ENCODE assay signal across 6 worm cellular contexts in the genomic region with DNA sequence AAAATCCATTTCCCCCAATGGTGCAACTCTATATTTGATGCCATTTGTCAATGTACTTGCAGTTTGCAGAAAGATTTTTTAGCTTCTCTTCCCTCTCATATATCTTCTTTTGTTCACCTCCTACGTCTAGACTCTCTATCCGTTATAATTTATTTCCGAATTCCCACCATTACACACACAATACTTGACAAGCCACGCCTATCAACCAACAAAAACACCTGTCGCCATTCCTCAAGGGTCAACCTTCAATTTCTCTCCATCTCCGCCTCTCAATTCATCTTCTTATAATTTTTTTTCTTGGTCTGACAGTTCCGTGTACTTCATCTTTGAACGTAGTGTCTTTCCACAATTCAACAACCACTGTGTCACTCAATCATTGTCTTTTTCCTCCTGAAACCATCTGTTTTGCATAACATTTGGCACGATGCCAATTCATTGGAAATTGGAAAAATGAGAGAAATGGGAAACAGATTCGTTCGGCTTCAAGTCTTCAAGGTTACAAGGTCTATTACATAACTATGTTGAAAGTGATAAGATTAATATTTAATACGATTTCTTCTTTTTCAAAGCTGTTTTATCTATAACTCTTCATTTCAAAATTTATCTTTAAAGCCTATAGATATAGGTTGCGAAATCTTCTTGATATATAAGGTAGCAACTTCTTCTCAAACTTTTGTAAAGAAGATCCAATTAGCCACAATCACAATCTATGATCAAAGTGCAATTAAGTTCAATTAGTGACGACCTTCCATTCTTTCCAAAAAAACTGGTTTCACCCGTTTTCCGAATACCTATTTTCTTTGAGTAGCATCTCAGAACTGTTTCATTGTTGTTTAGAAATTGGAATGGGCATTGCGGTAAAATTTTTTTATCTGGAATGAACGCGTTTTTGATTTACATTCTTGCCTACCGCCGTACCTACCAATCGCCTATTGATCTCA.
TF ChIP-seq lines count a peak whose summit lies in the region.

No protein-coding gene starts in this region.

TF ChIP-seq in whole organism, L1 larva, 84 proteins besides CTCF, POLR2A, EP300 and RAD21 (continues in another document):
- TF ChIP-seq fkh-4 (tag; optimal IDR thresholded peaks at IDR 0.05; lab: Kevin White, UChicago; ENCODE audit: borderline replicate concordance) = peak; percentile 96
- no peak for TF ChIP-seq nhr-20 (tag; optimal IDR thresholded peaks at IDR 0.05; lab: Kevin White, UChicago)
- TF ChIP-seq unc-86 (tag; optimal IDR thresholded peaks at IDR 0.05; lab: Kevin White, UChicago) = no peak
- TF ChIP-seq ets-5 (GFP tag; IDR thresholded peaks at IDR 0.05; lab: Robert Waterston, UW) = no peak
- no peak for TF ChIP-seq nhr-77 (tag; optimal IDR thresholded peaks at IDR 0.05; lab: Kevin White, UChicago)
- TF ChIP-seq unc-98 (GFP tag; IDR thresholded peaks at IDR 0.05; lab: Robert Waterston, UW) = no peak
- TF ChIP-seq fos-1 (tag; optimal IDR thresholded peaks at IDR 0.05; lab: Kevin White, UChicago) = no peak
- no peak for TF ChIP-seq sptf-1 (tag; optimal IDR thresholded peaks at IDR 0.05; lab: Kevin White, UChicago)
- no peak for TF ChIP-seq xbp-1 (tag; optimal IDR thresholded peaks at IDR 0.05; lab: Kevin White, UChicago)
- peak; percentile 27; the same call in 1 of the 2 replicates for TF ChIP-seq nhr-19 (GFP tag; conservative IDR thresholded peaks at IDR 0.05; lab: Robert Waterston, UW)
- peak in 1 of 2 experiments; percentile 39 for TF ChIP-seq ztf-11 (tag; optimal IDR thresholded peaks at IDR 0.05; lab: Kevin White, UChicago)
- peak; percentile 2 for TF ChIP-seq blmp-1 (tag; optimal IDR thresholded peaks at IDR 0.05; lab: Kevin White, UChicago)
- TF ChIP-seq isw-1 (GFP tag; IDR thresholded peaks at IDR 0.05; lab: Robert Waterston, UW) = no peak

TF ChIP-seq in whole organism, L2 larva, 48 proteins besides CTCF, POLR2A, EP300 and RAD21:
- no peak for TF ChIP-seq unc-39 (tag; optimal IDR thresholded peaks at IDR 0.05; lab: Kevin White, UChicago)
- TF ChIP-seq sma-3 (GFP tag; optimal IDR thresholded peaks at IDR 0.05; lab: Kevin White, UChicago) = no peak
- no peak for TF ChIP-seq crh-2 (tag; optimal IDR thresholded peaks at IDR 0.05; lab: Kevin White, UChicago)
- TF ChIP-seq blmp-1 (tag; optimal IDR thresholded peaks at IDR 0.05; lab: Kevin White, UChicago; ENCODE audit: insufficient read depth) = no peak
- peak; percentile 54 for TF ChIP-seq nhr-25 (tag; optimal IDR thresholded peaks at IDR 0.05; lab: Kevin White, UChicago)
- no peak for TF ChIP-seq elt-3 (tag; optimal IDR thresholded peaks at IDR 0.05; lab: Kevin White, UChicago)
- TF ChIP-seq mab-5 (tag; optimal IDR thresholded peaks at IDR 0.05; lab: Kevin White, UChicago) = peak; percentile 65
- no peak for TF ChIP-seq sem-4 (tag; optimal IDR thresholded peaks at IDR 0.05; lab: Kevin White, UChicago)
- peak; percentile 30 for TF ChIP-seq sma-9 (GFP tag; optimal IDR thresholded peaks at IDR 0.05; lab: Kevin White, UChicago)
- no peak for TF ChIP-seq sma-9 (tag; optimal IDR thresholded peaks at IDR 0.05; lab: Kevin White, UChicago)

TF ChIP-seq in whole organism, L3 larva, 47 proteins besides CTCF, POLR2A, EP300 and RAD21:
- no peak for TF ChIP-seq mdl-1 (tag; optimal IDR thresholded peaks at IDR 0.05; lab: Kevin White, UChicago)
- peak; percentile 8 for TF ChIP-seq nhr-25 (tag; optimal IDR thresholded peaks at IDR 0.05; lab: Kevin White, UChicago)
- peak; percentile 25 for TF ChIP-seq nhr-11 (tag; optimal IDR thresholded peaks at IDR 0.05; lab: Kevin White, UChicago)

TF ChIP-seq in whole organism, late embryonic, 69 proteins besides CTCF, POLR2A, EP300 and RAD21:
- TF ChIP-seq lin-11 (tag; optimal IDR thresholded peaks at IDR 0.05; lab: Kevin White, UChicago) (no peak), hlh-15 (tag; optimal IDR thresholded peaks at IDR 0.05; lab: Kevin White, UChicago) (no peak), che-1 (tag; optimal IDR thresholded peaks at IDR 0.05; lab: Kevin White, UChicago) (no peak), hlh-8 (tag; optimal IDR thresholded peaks at IDR 0.05; lab: Kevin White, UChicago) (peak; percentile 27), ceh-6 (GFP tag; optimal IDR thresholded peaks at IDR 0.05; lab: Kevin White, UChicago) (no peak), mec-3 (tag; optimal IDR thresholded peaks at IDR 0.05; lab: Kevin White, UChicago; ENCODE audit: borderline replicate concordance) (no peak), C38D4.7 (GFP tag; optimal IDR thresholded peaks at IDR 0.05; lab: Kevin White, UChicago) (no peak), tbx-2 (tag; optimal IDR thresholded peaks at IDR 0.05; lab: Kevin White, UChicago) (no peak), ceh-18 (tag; optimal IDR thresholded peaks at IDR 0.05; lab: Kevin White, UChicago) (peak; percentile 16), ceh-19 (GFP tag; optimal IDR thresholded peaks at IDR 0.05; lab: Kevin White, UChicago) (no peak), C08G9.2 (tag; optimal IDR thresholded peaks at IDR 0.05; lab: Kevin White, UChicago) (no peak), K09A11.1 (tag; optimal IDR thresholded peaks at IDR 0.05; lab: Kevin White, UChicago; ENCODE audit: insufficient read depth) (no peak)

TF ChIP-seq in whole organism, mixed stage, embryonic, 35 proteins besides CTCF, POLR2A, EP300 and RAD21:
- TF ChIP-seq unc-62 (GFP tag; optimal IDR thresholded peaks at IDR 0.05; lab: Kevin White, UChicago) = peak; percentile 64
- TF ChIP-seq elt-1 (tag; optimal IDR thresholded peaks at IDR 0.05; lab: Kevin White, UChicago; ENCODE audit: borderline replicate concordance, insufficient read depth) = no peak
- TF ChIP-seq hlh-1 (tag; optimal IDR thresholded peaks at IDR 0.05; lab: Kevin White, UChicago) = peak; percentile 63

TF ChIP-seq in whole organism, young adult, 124 proteins besides CTCF, POLR2A, EP300 and RAD21:
- TF ChIP-seq nfyb-1 (GFP tag; IDR thresholded peaks at IDR 0.05; lab: Robert Waterston, UW) (no peak), madf-3 (GFP tag; IDR thresholded peaks at IDR 0.05; lab: Robert Waterston, UW) (0 out of 2 replicates have a peak, but pooled peaks have one; percentile 30), ceh-100 (GFP tag; IDR thresholded peaks at IDR 0.05; lab: Robert Waterston, UW) (no peak)
